Fruit fly (Drosophila melanogaster) whole organism, embryonic: ENCODE results near the gene CG32708.

ENCODE experiments used
- Ada2b ChIP-seq: fragments of 200-800 bp; sonication (Bioruptor generic); IDR thresholded peaks from 2 replicates; pipeline ENCODE4 v1.3.6; 2022; ENCODE audit warnings: missing biosample characterization, missing genetic modification characterization
- Atf6 ChIP-seq: fragments of 200-800 bp; sonication (Bioruptor generic); IDR thresholded peaks from 2 replicates; pipeline ENCODE4 v1.3.6; 2022; ENCODE audit warnings: missing biosample characterization, missing genetic modification characterization
- Awh ChIP-seq: fragments of 200-800 bp; sonication (Bioruptor generic); IDR thresholded peaks from 2 replicates; pipeline ENCODE4, ENCODE4 v1.3.6; 2022; ENCODE audit warnings: missing biosample characterization, missing genetic modification characterization
- CG11085 ChIP-seq: fragments of 200-800 bp; sonication (Bioruptor generic); IDR thresholded peaks from 2 replicates; pipeline ENCODE4 v1.3.6; 2022; ENCODE audit warnings: missing biosample characterization, missing genetic modification characterization
- CG12219 ChIP-seq: fragments of 200-800 bp; sonication (Bioruptor generic); optimal IDR thresholded peaks from 3 replicates; lab custom pipeline; 2018; ENCODE audit warnings: missing biosample characterization, mild to moderate bottlenecking, missing genetic modification characterization
- CG12391 ChIP-seq: fragments of 200-800 bp; sonication (Bioruptor generic); optimal IDR thresholded peaks from 3 replicates; lab custom pipeline; 2018; ENCODE audit warnings: missing biosample characterization, mild to moderate bottlenecking, missing genetic modification characterization, moderate library complexity
- CG12659 ChIP-seq: fragments of 200-800 bp; sonication (Bioruptor generic); optimal IDR thresholded peaks from 3 replicates; lab custom pipeline; 2017; ENCODE audit warnings: mild to moderate bottlenecking, missing biosample characterization, missing genetic modification reagents, missing genetic modification characterization
- CG12769 ChIP-seq: fragments of 200-800 bp; sonication (Bioruptor generic); optimal IDR thresholded peaks from 2 replicates; lab custom pipeline; 2019; ENCODE audit warnings: missing biosample characterization, mild to moderate bottlenecking, missing genetic modification characterization, moderate library complexity
- CG13424 ChIP-seq: fragments of 200-800 bp; sonication (Bioruptor generic); optimal IDR thresholded peaks from 2 replicates; lab custom pipeline; 2019; ENCODE audit warnings: missing biosample characterization, mild to moderate bottlenecking, missing genetic modification characterization, moderate library complexity
- CG1647 ChIP-seq: fragments of 200-800 bp; sonication (Bioruptor generic); optimal IDR thresholded peaks from 3 replicates; lab custom pipeline; 2016; ENCODE audit warnings: missing biosample characterization, missing genetic modification characterization
- CG18262 ChIP-seq: fragments of 200-800 bp; optimal IDR thresholded peaks from 3 replicates; lab custom pipeline; 2019; ENCODE audit warnings: missing biosample characterization, mild to moderate bottlenecking, missing genetic modification characterization, moderate library complexity
- CG2120 ChIP-seq: fragments of 200-800 bp; sonication (Bioruptor generic); optimal IDR thresholded peaks from 3 replicates; lab custom pipeline; 2016; ENCODE audit warnings: missing biosample characterization, missing genetic modification characterization
- CG30403 ChIP-seq: fragments of 200-800 bp; sonication (Bioruptor generic); optimal IDR thresholded peaks from 3 replicates; lab custom pipeline; 2016; ENCODE audit warnings: missing biosample characterization, missing genetic modification characterization
- CG31388 ChIP-seq: fragments of 200-800 bp; sonication (Bioruptor generic); optimal IDR thresholded peaks from 2 replicates; lab custom pipeline; 2016; ENCODE audit warnings: missing biosample characterization, missing genetic modification characterization
- CG3847 ChIP-seq: fragments of 200-800 bp; sonication (Bioruptor generic); IDR thresholded peaks from 2 replicates; pipeline ENCODE4 v1.3.6; 2022; ENCODE audit warnings: missing biosample characterization, missing genetic modification characterization
- CG6689 ChIP-seq: fragments of 200-800 bp; sonication (Bioruptor generic); IDR thresholded peaks from 2 replicates; pipeline ENCODE4 v1.3.6; 2022; ENCODE audit warnings: missing biosample characterization, missing genetic modification characterization
- CG6791 ChIP-seq: fragments of 200-800 bp; sonication (Bioruptor generic); IDR thresholded peaks from 3 replicates; pipeline ENCODE4 v1.3.6; 2022; ENCODE audit warnings: missing biosample characterization, missing genetic modification characterization; ENCODE audit not compliant: partially characterized antibody
- CG7745 ChIP-seq: fragments of 200-800 bp; sonication (Bioruptor generic); optimal IDR thresholded peaks from 2 replicates; lab custom pipeline; 2018; ENCODE audit warnings: missing biosample characterization, mild to moderate bottlenecking, missing genetic modification characterization, moderate library complexity
- CG7987 ChIP-seq: fragments of 200-800 bp; sonication (Bioruptor generic); optimal IDR thresholded peaks from 2 replicates; lab custom pipeline; 2018; ENCODE audit warnings: missing biosample characterization, mild to moderate bottlenecking, missing genetic modification characterization, moderate library complexity
- CG8765 ChIP-seq: fragments of 200-800 bp; sonication (Bioruptor generic); IDR thresholded peaks from 2 replicates; pipeline ENCODE4 v1.3.6; 2022; ENCODE audit warnings: missing biosample characterization, missing genetic modification characterization
- D19A ChIP-seq: fragments of 200-800 bp; optimal IDR thresholded peaks from 3 replicates; lab custom pipeline; 2019; ENCODE audit warnings: missing biosample characterization, mild to moderate bottlenecking, missing genetic modification characterization, moderate library complexity
- Dfd ChIP-seq, 2 experiments: fragments of >200 bp; optimal IDR thresholded peaks; 2 replicates each; lab custom pipeline; 2017; ENCODE audit warnings: missing biosample characterization in 2 of 2, missing genetic modification characterization in 2 of 2
- Dref ChIP-seq: fragments of 200-800 bp; sonication (Bioruptor generic); IDR thresholded peaks from 2 replicates; pipeline ENCODE4 v1.3.6; 2022; ENCODE audit warnings: missing biosample characterization, missing genetic modification characterization
- Drgx ChIP-seq: fragments of 200-800 bp; sonication (Bioruptor generic); IDR thresholded peaks from 2 replicates; pipeline ENCODE4 v1.3.6; 2022; ENCODE audit warnings: missing biosample characterization, missing genetic modification characterization
- E2f2 ChIP-seq: fragments of 200-800 bp; sonication (Bioruptor generic); IDR thresholded peaks from 2 replicates; pipeline ENCODE4 v1.3.6; 2022; ENCODE audit warnings: missing biosample characterization, missing genetic modification characterization
- Ets97D ChIP-seq: fragments of 200-800 bp; sonication (Bioruptor generic); optimal IDR thresholded peaks from 3 replicates; lab custom pipeline; 2016; ENCODE audit warnings: missing biosample characterization, missing genetic modification characterization
- Ptx1 ChIP-seq: fragments of 200-800 bp; sonication (Bioruptor generic); IDR thresholded peaks from 2 replicates; pipeline ENCODE4 v1.3.6; 2022; ENCODE audit warnings: missing biosample characterization, missing genetic modification characterization
- Sry-β ChIP-seq: fragments of 200-800 bp; sonication (Bioruptor generic); optimal IDR thresholded peaks from 2 replicates; lab custom pipeline; 2018; ENCODE audit warnings: missing biosample characterization, mild to moderate bottlenecking, missing genetic modification characterization, moderate library complexity
- Ssrp ChIP-seq: fragments of 200-800 bp; sonication (Bioruptor generic); optimal IDR thresholded peaks from 2 replicates; lab custom pipeline; 2018; ENCODE audit warnings: missing biosample characterization, mild to moderate bottlenecking, missing genetic modification characterization, moderate library complexity
- Taf1 ChIP-seq: fragments of 200-800 bp; sonication (Bioruptor generic); IDR thresholded peaks from 2 replicates; pipeline ENCODE4 v1.3.6; 2022; ENCODE audit warnings: missing biosample characterization, missing genetic modification characterization
- ap ChIP-seq: fragments of 200-800 bp; sonication (Bioruptor generic); IDR thresholded peaks from 2 replicates; pipeline ENCODE4 v1.3.6; 2022; ENCODE audit warnings: missing biosample characterization, missing genetic modification characterization
- bcd ChIP-seq: fragments of 200-800 bp; sonication (Bioruptor generic); optimal IDR thresholded peaks from 2 replicates; lab custom pipeline; 2017; ENCODE audit warnings: missing biosample characterization, mild to moderate bottlenecking, missing genetic modification characterization
- cad ChIP-seq: fragments of >200 bp; optimal IDR thresholded peaks from 2 replicates; lab custom pipeline; 2017; ENCODE audit warnings: missing biosample characterization, missing genetic modification characterization
- cas ChIP-seq: fragments of 200-800 bp; sonication (Bioruptor generic); IDR thresholded peaks from 2 replicates; pipeline ENCODE4 v1.3.6; 2022; ENCODE audit warnings: missing biosample characterization, missing genetic modification characterization
- da ChIP-seq: fragments of 200-800 bp; sonication (Bioruptor generic); optimal IDR thresholded peaks from 2 replicates; lab custom pipeline; 2016; ENCODE audit warnings: missing biosample characterization, missing genetic modification characterization
- dan ChIP-seq: fragments of 200-800 bp; sonication (Bioruptor generic); IDR thresholded peaks from 2 replicates; pipeline ENCODE4 v1.3.6; 2022; ENCODE audit warnings: missing biosample characterization, missing genetic modification characterization
- emc ChIP-seq: fragments of 200-800 bp; sonication (Bioruptor generic); optimal IDR thresholded peaks from 2 replicates; lab custom pipeline; 2016; ENCODE audit warnings: missing biosample characterization, missing genetic modification characterization
- esg ChIP-seq: fragments of 200-800 bp; sonication (Bioruptor generic); conservative IDR thresholded peaks from 2 replicates; pipeline ENCODE4 v1.3.6; 2022; ENCODE audit warnings: missing biosample characterization, missing genetic modification characterization
- eve ChIP-seq, 2 experiments: fragments of >200 bp; optimal IDR thresholded peaks; 2 replicates each; lab custom pipeline; 2017; ENCODE audit warnings: missing biosample characterization in 2 of 2, missing genetic modification characterization in 2 of 2
- gt ChIP-seq: fragments of 200-800 bp; sonication (Bioruptor generic); IDR thresholded peaks from 2 replicates; pipeline ENCODE4 v1.3.6; 2022; ENCODE audit warnings: missing biosample characterization, missing genetic modification characterization
- lbe ChIP-seq: fragments of 200-800 bp; sonication (Bioruptor generic); optimal IDR thresholded peaks from 2 replicates; lab custom pipeline; 2016; ENCODE audit warnings: missing biosample characterization, mild to moderate bottlenecking, missing genetic modification characterization
- lmd ChIP-seq: fragments of 200-800 bp; sonication (Bioruptor generic); IDR thresholded peaks from 2 replicates; pipeline ENCODE4 v1.3.6; 2022; ENCODE audit warnings: missing biosample characterization, missing genetic modification characterization
- mld ChIP-seq: fragments of 200-800 bp; sonication (Bioruptor generic); IDR thresholded peaks from 3 replicates; pipeline ENCODE4 v1.3.6; 2022; ENCODE audit warnings: missing biosample characterization, missing genetic modification characterization; ENCODE audit not compliant: partially characterized antibody
- nerfin-1 ChIP-seq: fragments of 200-800 bp; sonication (Bioruptor generic); optimal IDR thresholded peaks from 3 replicates; lab custom pipeline; 2019; ENCODE audit warnings: missing biosample characterization, mild to moderate bottlenecking, missing genetic modification characterization, moderate library complexity
- nmo ChIP-seq: fragments of 200-800 bp; sonication (Bioruptor generic); optimal IDR thresholded peaks from 2 replicates; lab custom pipeline; 2018; ENCODE audit warnings: missing biosample characterization, mild to moderate bottlenecking, missing genetic modification characterization, moderate library complexity
- prd ChIP-seq, 3 experiments: fragments of >200 bp in 2 of 3; fragments of 200-800 bp in 1 of 3; sonication (Bioruptor generic) in 1 of 3; optimal IDR thresholded peaks in 2 of 3; IDR thresholded peaks in 1 of 3; 2 replicates in 2 of 3; 3 replicates in 1 of 3; pipeline versions ENCODE4 v1.3.6 to Lab custom; 2017 to 2022; ENCODE audit warnings: missing biosample characterization in 1 of 3, missing genetic modification characterization in 1 of 3
- salm ChIP-seq: fragments of 200-800 bp; sonication (Bioruptor generic); optimal IDR thresholded peaks from 2 replicates; lab custom pipeline; 2018; ENCODE audit warnings: missing biosample characterization, mild to moderate bottlenecking, missing genetic modification characterization
- seq ChIP-seq: fragments of 200-800 bp; sonication (Bioruptor generic); IDR thresholded peaks from 2 replicates; pipeline ENCODE4 v1.3.6; 2022; ENCODE audit warnings: missing biosample characterization, missing genetic modification characterization
- sug ChIP-seq: fragments of 200-800 bp; optimal IDR thresholded peaks from 2 replicates; lab custom pipeline; 2019; ENCODE audit warnings: missing biosample characterization, mild to moderate bottlenecking, missing genetic modification characterization, moderate library complexity
- tap ChIP-seq: fragments of 200-800 bp; optimal IDR thresholded peaks from 3 replicates; lab custom pipeline; 2019; ENCODE audit warnings: missing biosample characterization, mild to moderate bottlenecking, missing genetic modification characterization, moderate library complexity
- vfl ChIP-seq: fragments of 200-800 bp; sonication (Bioruptor generic); optimal IDR thresholded peaks from 2 replicates; lab custom pipeline; 2016; ENCODE audit warnings: missing biosample characterization, missing genetic modification characterization

The CG32708 gene

dm6 chrX:9062665-9063064 lies 23.1 kb upstream of the CG32708 start (continued):
- TF ChIP-seq CG6689 (GFP tag; lab: Robert Waterston, UW) (peak; percentile 46), vfl (GFP tag; lab: Kevin White, UChicago) (no peak), CG7987 (no peak), CG12219 (GFP tag; lab: Kevin White, UChicago) (no peak), CG1647 (GFP tag; lab: Kevin White, UChicago) (no peak), emc (GFP tag; lab: Kevin White, UChicago) (no peak), mld (GFP tag; lab: Robert Waterston, UW) (no peak), CG18262 (peak; percentile 23), CG30403 (peak; percentile 13), bcd (GFP tag; lab: Kevin White, UChicago) (no peak), CG3847 (GFP tag; lab: Robert Waterston, UW) (no peak), D19A (tag; lab: Kevin White, UChicago) (no peak), cas (GFP tag; lab: Robert Waterston, UW) (no peak), CG12659 (GFP tag; lab: Kevin White, UChicago) (peak; percentile 9), lmd (GFP tag; lab: Robert Waterston, UW) (peak; percentile 53), CG12769 (peak; percentile 7), salm (tag; lab: Kevin White, UChicago) (no peak), Sry-β (GFP tag; lab: Kevin White, UChicago) (no peak), seq (GFP tag; lab: Robert Waterston, UW) (0 out of 2 replicates have a peak, but pooled peaks have one; percentile 28), lbe (peak; percentile 58), nerfin-1 (tag; lab: Kevin White, UChicago) (no peak), Dfd (GFP tag; optimal IDR thresholded peaks at IDR 0.05; lab: Kevin White, UChicago) (no peak), CG8765 (GFP tag; lab: Robert Waterston, UW) (no peak), tap (tag; lab: Kevin White, UChicago) (no peak), esg (GFP tag; lab: Robert Waterston, UW) (peak; percentile 26; the same call in 1 of the 2 replicates), CG11085 (0 out of 2 replicates have a peak, but pooled peaks have one; percentile 33), CG6791 (GFP tag; lab: Robert Waterston, UW) (no peak), Awh (GFP tag; lab: Robert Waterston, UW) (no peak), Taf1 (GFP tag; lab: Robert Waterston, UW) (no peak), Dref (GFP tag; lab: Robert Waterston, UW) (no peak), sug (tag; lab: Kevin White, UChicago) (no peak), Drgx (GFP tag; lab: Robert Waterston, UW) (peak; percentile 67), Ssrp (peak; percentile 14), cad (no peak), CG2120 (peak; percentile 15), CG12391 (tag; lab: Kevin White, UChicago) (peak; percentile 7), gt (no peak), prd (optimal IDR thresholded peaks at IDR 0.05; lab: Kevin White, UChicago) (no peak), prd (GFP tag; IDR thresholded peaks at IDR 0.05; lab: Robert Waterston, UW) (peak; percentile 67), da (GFP tag; lab: Kevin White, UChicago) (no peak), CG13424 (tag; lab: Kevin White, UChicago) (peak; percentile 21), dan (GFP tag; lab: Robert Waterston, UW) (no peak), eve (GFP tag; optimal IDR thresholded peaks at IDR 0.05; lab: Kevin White, UChicago) (no peak), E2f2 (no peak), ap (peak; percentile 16; the same call in 1 of the 2 replicates), Atf6 (GFP tag; lab: Robert Waterston, UW) (peak; percentile 53; the same call in 1 of the 2 replicates), nmo (GFP tag; lab: Kevin White, UChicago) (peak; percentile 31), Ada2b (GFP tag; lab: Robert Waterston, UW) (0 out of 2 replicates have a peak, but pooled peaks have one; percentile 12), Ptx1 (GFP tag; lab: Robert Waterston, UW) (peak; percentile 60), Ets97D (GFP tag; lab: Kevin White, UChicago) (no peak), CG31388 (GFP tag; lab: Kevin White, UChicago) (no peak), CG7745 (tag; lab: Kevin White, UChicago) (no peak)
